Worm (Caenorhabditis elegans): Measurements from ENCODE around the gene F14F7.4.

The F14F7.4 gene

DNA sequence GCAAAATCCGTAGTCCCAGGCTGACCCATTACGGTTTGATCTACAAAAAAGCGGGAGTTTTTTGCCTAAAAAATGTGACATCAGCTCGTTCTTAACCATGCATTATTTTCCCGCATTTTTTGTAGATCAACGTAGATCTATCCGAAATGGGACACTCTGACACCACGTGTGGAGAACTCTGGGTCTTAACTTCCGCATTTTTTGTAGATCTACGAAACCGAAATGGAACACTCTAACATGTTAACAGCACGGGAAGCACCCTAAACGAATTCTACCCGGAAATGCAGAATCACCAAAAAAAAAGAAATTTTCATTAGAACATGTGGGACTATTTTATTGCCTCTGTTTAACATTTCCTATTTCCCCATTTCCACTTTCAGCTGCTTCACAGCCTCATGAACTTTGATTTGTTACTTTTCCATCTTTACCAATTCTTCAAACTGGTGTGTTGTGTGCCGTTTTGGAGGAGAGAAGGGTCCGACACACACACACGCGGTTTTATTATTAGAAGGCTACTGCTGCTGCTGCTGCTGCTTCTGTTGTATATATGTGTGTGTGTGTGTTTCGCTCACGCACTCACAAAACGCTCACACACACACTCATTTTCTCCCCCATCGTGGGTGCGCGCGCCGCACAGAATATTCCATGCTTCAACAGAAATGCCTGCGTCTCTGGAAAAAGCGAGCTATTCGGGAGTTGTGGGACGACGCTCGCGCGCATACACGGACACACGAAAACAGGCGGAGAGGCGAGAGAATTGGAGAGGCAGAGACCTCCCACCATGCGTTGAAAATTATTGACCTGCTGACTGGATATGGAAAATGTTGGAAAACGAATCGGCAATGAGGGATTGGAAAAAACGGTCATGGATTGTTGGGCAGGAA, 38.6 kb upstream of the F14F7.4 start (continued):
- no peak for TF ChIP-seq tbx-7 (tag; optimal IDR thresholded peaks at IDR 0.05)
- peak; percentile 4 for TF ChIP-seq lin-11 (tag; optimal IDR thresholded peaks at IDR 0.05)
- peak; percentile 73 for TF ChIP-seq ets-4 (tag; optimal IDR thresholded peaks at IDR 0.05)
- TF ChIP-seq unc-42 (tag; optimal IDR thresholded peaks at IDR 0.05): peak; percentile 87
- peak; percentile 66 for TF ChIP-seq elt-2 (tag; optimal IDR thresholded peaks at IDR 0.05)
- TF ChIP-seq hlh-15 (tag; optimal IDR thresholded peaks at IDR 0.05): no peak
- peak; percentile 41 for TF ChIP-seq mec-3 (tag; optimal IDR thresholded peaks at IDR 0.05; ENCODE audit: borderline replicate concordance)
- no peak; the same call in 1 of the 2 replicates for TF ChIP-seq unc-3 (GFP tag; conservative IDR thresholded peaks at IDR 0.05)
- TF ChIP-seq unc-3 (tag; optimal IDR thresholded peaks at IDR 0.05): peak; percentile 65
- TF ChIP-seq ceh-34 (tag; optimal IDR thresholded peaks at IDR 0.05): peak; percentile 86
- peak; percentile 58 for TF ChIP-seq hlh-8 (tag; optimal IDR thresholded peaks at IDR 0.05)
- peak; percentile 56 for TF ChIP-seq ama-1 (optimal IDR thresholded peaks at IDR 0.05)
- peak; percentile 55 for TF ChIP-seq F13H6.1 (tag; optimal IDR thresholded peaks at IDR 0.05)
- peak; percentile 37 for TF ChIP-seq ceh-30 (tag; optimal IDR thresholded peaks at IDR 0.05)
- TF ChIP-seq npax-4 (tag; optimal IDR thresholded peaks at IDR 0.05): no peak
- TF ChIP-seq K09A11.1 (tag; optimal IDR thresholded peaks at IDR 0.05; ENCODE audit: insufficient read depth): peak; percentile 23
- peak; percentile 77 for TF ChIP-seq T23F11.4 (GFP tag; optimal IDR thresholded peaks at IDR 0.05)
- TF ChIP-seq madf-2 (tag; optimal IDR thresholded peaks at IDR 0.05): no peak
- TF ChIP-seq fkh-6 (tag; optimal IDR thresholded peaks at IDR 0.05): peak; percentile 38
- peak; percentile 4 for TF ChIP-seq ceh-22 (tag; optimal IDR thresholded peaks at IDR 0.05)
- TF ChIP-seq hlh-30 (tag; optimal IDR thresholded peaks at IDR 0.05; ENCODE audit: insufficient read depth): peak; percentile 88
- peak; percentile 47 for TF ChIP-seq sdc-2 (tag; optimal IDR thresholded peaks at IDR 0.05)
- peak; percentile 82 for TF ChIP-seq ceh-14 (tag; optimal IDR thresholded peaks at IDR 0.05)
- TF ChIP-seq Y22D7AL.16 (tag; optimal IDR thresholded peaks at IDR 0.05): no peak
- peak; percentile 92 for TF ChIP-seq ref-2 (tag; optimal IDR thresholded peaks at IDR 0.05)
- TF ChIP-seq C38D4.7 (GFP tag; optimal IDR thresholded peaks at IDR 0.05): no peak
- TF ChIP-seq nfya-1 (tag; optimal IDR thresholded peaks at IDR 0.05): peak; percentile 95
- peak; percentile 86 for TF ChIP-seq dve-1 (tag; optimal IDR thresholded peaks at IDR 0.05)
- TF ChIP-seq pax-1 (tag; optimal IDR thresholded peaks at IDR 0.05): peak; percentile 0
- TF ChIP-seq ceh-48 (tag; optimal IDR thresholded peaks at IDR 0.05): peak; percentile 65
- TF ChIP-seq tbx-2 (tag; optimal IDR thresholded peaks at IDR 0.05): peak; percentile 90
- peak; percentile 66 for TF ChIP-seq ceh-19 (GFP tag; optimal IDR thresholded peaks at IDR 0.05)
- peak; percentile 65 for TF ChIP-seq C08G9.2 (tag; optimal IDR thresholded peaks at IDR 0.05)

ce11 chrIII:13066828-13067227, 37.3 kb upstream of the F14F7.4 start:
- TF ChIP-seq sox-4 (tag; optimal IDR thresholded peaks at IDR 0.05): no peak
- TF ChIP-seq ets-4 (tag; optimal IDR thresholded peaks at IDR 0.05): no peak
- no peak for TF ChIP-seq hlh-13 (GFP tag; optimal IDR thresholded peaks at IDR 0.05)
- TF ChIP-seq sox-2 (GFP tag; IDR thresholded peaks at IDR 0.05): no peak
- TF ChIP-seq ztf-16 (tag; optimal IDR thresholded peaks at IDR 0.05): no peak
- no peak for TF ChIP-seq hlh-15 (tag; optimal IDR thresholded peaks at IDR 0.05)
- no peak for TF ChIP-seq ceh-24 (tag; optimal IDR thresholded peaks at IDR 0.05)
- TF ChIP-seq dve-1 (tag; optimal IDR thresholded peaks at IDR 0.05): no peak
- TF ChIP-seq hlh-6 (tag; optimal IDR thresholded peaks at IDR 0.05): no peak
- no peak for TF ChIP-seq elt-2 (tag; optimal IDR thresholded peaks at IDR 0.05)
- TF ChIP-seq ceh-19 (GFP tag; optimal IDR thresholded peaks at IDR 0.05): no peak
- TF ChIP-seq mec-3 (tag; optimal IDR thresholded peaks at IDR 0.05; ENCODE audit: borderline replicate concordance): no peak
- TF ChIP-seq ceh-6 (GFP tag; optimal IDR thresholded peaks at IDR 0.05): no peak
- no peak for TF ChIP-seq ceh-30 (tag; optimal IDR thresholded peaks at IDR 0.05)
- no peak for TF ChIP-seq hlh-30 (tag; optimal IDR thresholded peaks at IDR 0.05; ENCODE audit: insufficient read depth)
- no peak for TF ChIP-seq unc-3 (GFP tag; conservative IDR thresholded peaks at IDR 0.05)
- no peak for TF ChIP-seq unc-3 (tag; optimal IDR thresholded peaks at IDR 0.05)
- no peak for TF ChIP-seq hlh-8 (tag; optimal IDR thresholded peaks at IDR 0.05)
- TF ChIP-seq pha-4 (tag; optimal IDR thresholded peaks at IDR 0.05): no peak
- no peak for TF ChIP-seq ceh-34 (tag; optimal IDR thresholded peaks at IDR 0.05)

All from whole organism, late embryonic.